Worm (Caenorhabditis elegans): ENCODE measurements around the gene F02H6.6.

Gene F02H6.6

DNA sequence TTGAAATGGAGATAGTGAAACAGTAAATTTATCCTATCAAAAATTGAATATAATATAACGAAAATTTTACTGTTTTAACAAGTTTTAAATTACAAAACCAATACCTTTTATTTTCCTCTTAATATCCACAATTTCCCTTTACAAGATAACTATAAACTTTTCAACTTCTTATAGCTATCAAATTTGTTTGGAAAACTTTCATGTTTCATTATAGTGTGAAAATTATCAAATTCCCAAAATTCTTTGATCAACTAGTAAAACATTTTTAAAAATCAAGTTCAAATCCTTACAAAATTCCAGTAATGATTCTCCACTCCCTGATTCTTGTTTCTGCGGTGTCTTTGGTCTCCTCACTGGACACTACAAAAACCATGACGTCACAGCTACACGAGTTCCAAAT lies 48.6 kb downstream of the F02H6.6 start, which contains the start of gene R05A10.1:
R05A10.1 (plus strand) TSS at position 301 of the 400 bp plus-strand sequence.
- TF ChIP-seq snpc-4 (tag; optimal IDR thresholded peaks at IDR 0.05) (no peak), elt-1 (tag; optimal IDR thresholded peaks at IDR 0.05) (no peak), nhr-25 (tag; optimal IDR thresholded peaks at IDR 0.05) (no peak), mdl-1 (tag; optimal IDR thresholded peaks at IDR 0.05) (no peak), fos-1 (tag; optimal IDR thresholded peaks at IDR 0.05) (no peak), unc-62 (GFP tag; optimal IDR thresholded peaks at IDR 0.05) (no peak), lin-15B (tag; optimal IDR thresholded peaks at IDR 0.05) (no peak), nhr-23 (tag; optimal IDR thresholded peaks at IDR 0.05) (no peak), nhr-28 (tag; optimal IDR thresholded peaks at IDR 0.05) (no peak), nhr-77 (tag; optimal IDR thresholded peaks at IDR 0.05) (no peak), mml-1 (tag; optimal IDR thresholded peaks at IDR 0.05) (no peak), aly-2 (tag; optimal IDR thresholded peaks at IDR 0.05) (no peak), R02D3.7 (tag; optimal IDR thresholded peaks at IDR 0.05) (no peak), zag-1 (tag; optimal IDR thresholded peaks at IDR 0.05) (no peak), pqm-1 (tag; optimal IDR thresholded peaks at IDR 0.05) (no peak), unc-39 (tag; optimal IDR thresholded peaks at IDR 0.05) (no peak), fkh-10 (GFP tag; optimal IDR thresholded peaks at IDR 0.05) (no peak), nhr-12 (tag; optimal IDR thresholded peaks at IDR 0.05) (no peak), ceh-16 (tag; optimal IDR thresholded peaks at IDR 0.05) (no peak), tbx-2 (tag; optimal IDR thresholded peaks at IDR 0.05) (no peak)
